Fruit fly (Drosophila melanogaster) whole organism, prepupa: ENCODE results near the gene CG32081.

Experiments used
- CG15336 ChIP-seq: fragments of 200-800 bp; sonication (Bioruptor generic); IDR thresholded peaks from 2 replicates; pipeline ENCODE4 v1.3.6; 2022; ENCODE audit warnings: missing biosample characterization, missing genetic modification characterization
- CG16779 ChIP-seq: fragments of 200-800 bp; sonication (Bioruptor generic); optimal IDR thresholded peaks from 3 replicates; lab custom pipeline; 2017; ENCODE audit warnings: missing biosample characterization, mild to moderate bottlenecking, missing genetic modification characterization
- CG31627 ChIP-seq: fragments of 200-800 bp; sonication (Bioruptor generic); optimal IDR thresholded peaks from 3 replicates; lab custom pipeline; 2016; ENCODE audit warnings: missing biosample characterization, missing genetic modification characterization
- Ets96B ChIP-seq: fragments of 200-800 bp; optimal IDR thresholded peaks from 2 replicates; lab custom pipeline; 2019; ENCODE audit warnings: missing biosample characterization, mild to moderate bottlenecking, missing genetic modification characterization, moderate library complexity
- Smox ChIP-seq: fragments of 200-800 bp; sonication (Bioruptor generic); optimal IDR thresholded peaks from 3 replicates; lab custom pipeline; 2016; ENCODE audit warnings: missing biosample characterization, missing genetic modification characterization
- ss ChIP-seq, 2 experiments: fragments of 200-800 bp; sonication (Bioruptor generic); optimal IDR thresholded peaks; 2 replicates in 1 of 2; 3 replicates in 1 of 2; lab custom pipeline; 2017 to 2018; ENCODE audit warnings: mild to moderate bottlenecking in 2 of 2, missing biosample characterization in 2 of 2, missing genetic modification characterization in 2 of 2, moderate library complexity in 1 of 2
- vri ChIP-seq: fragments of 200-800 bp; sonication (Bioruptor generic); optimal IDR thresholded peaks from 3 replicates; lab custom pipeline; 2016; ENCODE audit warnings: missing biosample characterization, mild to moderate bottlenecking, missing genetic modification characterization

DNA sequence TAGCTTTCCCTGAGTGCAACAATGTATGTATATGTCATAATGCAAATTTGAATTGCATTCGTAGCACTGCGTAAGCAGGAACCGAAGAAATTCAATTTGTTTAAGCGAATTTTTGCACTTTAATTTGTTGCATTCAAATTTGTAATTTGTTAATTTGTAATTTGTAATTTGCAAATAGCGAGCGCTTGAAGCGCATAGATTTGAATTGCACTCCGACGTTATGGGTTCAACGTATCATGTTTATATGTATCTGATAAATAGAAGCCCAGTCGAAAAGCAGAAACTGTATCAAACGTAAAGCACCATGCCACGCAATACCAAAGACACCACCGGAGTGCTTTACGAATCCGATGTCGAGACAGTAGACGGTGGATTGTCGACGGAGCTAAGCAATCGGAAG, 4.1 kb upstream of the CG32081 start, which contains the start of gene Fad2:
- TF ChIP-seq Ets96B (tag; lab: Kevin White, UChicago), result no peak
- no peak for TF ChIP-seq CG15336 (GFP tag; lab: Robert Waterston, UW)
- no peak for TF ChIP-seq CG16779 (tag; lab: Kevin White, UChicago)
- no peak for TF ChIP-seq CG31627 (GFP tag; lab: Kevin White, UChicago)
- no peak for TF ChIP-seq vri (GFP tag; lab: Kevin White, UChicago)
- no peak for TF ChIP-seq Smox
- TF ChIP-seq ss (GFP tag; optimal IDR thresholded peaks at IDR 0.05; lab: Kevin White, UChicago), result no peak
